Worm (Caenorhabditis elegans) whole organism, late embryonic: ENCODE measurements around the gene ttr-15.

Experiments
- ceh-22 ChIP-seq: sonication (generic microtip); optimal IDR thresholded peaks from 2 replicates; lab custom pipeline; 2017; ENCODE audit warnings: missing biosample characterization, missing genetic modification characterization
- ceh-48 ChIP-seq: sonication (generic microtip); optimal IDR thresholded peaks from 2 replicates; lab custom pipeline; 2016; ENCODE audit warnings: missing genetic modification characterization, inconsistent platforms, missing compliant biosample characterization
- elt-2 ChIP-seq: sonication (generic microtip); optimal IDR thresholded peaks from 2 replicates; lab custom pipeline; 2016; ENCODE audit warnings: missing genetic modification reagents, missing genetic modification characterization, missing compliant biosample characterization
- hlh-8 ChIP-seq: sonication (generic microtip); optimal IDR thresholded peaks from 2 replicates; lab custom pipeline; 2016; ENCODE audit warnings: missing genotype, missing genetic modification characterization, missing compliant biosample characterization
- nhr-232 ChIP-seq: sonication (generic microtip); optimal IDR thresholded peaks from 2 replicates; lab custom pipeline; 2016; ENCODE audit warnings: missing genetic modification characterization, missing compliant biosample characterization
- pha-4 ChIP-seq: fragments of 150-350 bp; optimal IDR thresholded peaks from 2 replicates; lab custom pipeline; 2018; ENCODE audit warnings: missing biosample characterization, missing genetic modification reagents, missing genetic modification characterization
- sdc-2 ChIP-seq: sonication (generic microtip); optimal IDR thresholded peaks from 2 replicates; lab custom pipeline; 2016; ENCODE audit warnings: missing genotype, missing genetic modification characterization, missing compliant biosample characterization
- sox-2 ChIP-seq: fragments of 200-800 bp; sonication (Bioruptor generic); IDR thresholded peaks from 2 replicates; pipeline ENCODE4 v1.3.6; 2022; ENCODE audit warnings: missing genetic modification reagents, missing genetic modification characterization, missing compliant biosample characterization

DNA sequence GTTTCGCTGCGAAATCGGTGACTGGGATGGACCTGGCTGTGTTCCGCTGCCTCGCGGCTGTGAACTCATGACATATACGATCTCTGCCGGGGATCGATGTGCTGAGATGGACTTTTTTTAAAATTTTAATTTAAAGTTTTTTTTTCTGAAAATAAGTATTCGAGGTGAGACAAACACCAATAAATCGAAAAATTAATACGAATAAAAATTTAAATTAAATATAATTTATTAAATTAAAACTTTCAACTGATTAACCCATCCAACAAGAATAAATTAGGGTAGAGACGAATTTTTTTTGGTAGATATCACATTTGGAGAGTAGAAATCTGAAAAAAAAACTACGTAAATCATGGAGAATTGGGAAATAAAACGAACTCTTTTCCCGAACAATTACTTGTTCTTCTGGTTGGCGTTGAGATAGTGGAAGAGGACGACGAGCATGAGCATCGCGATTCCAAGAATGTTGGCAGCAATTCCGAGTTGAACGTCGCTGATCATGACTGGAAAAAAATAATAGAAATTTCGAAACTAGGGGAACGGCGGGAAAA lies 19.5 kb upstream of the ttr-15 start, which contains the start of the genes unc-50 and ostf-4:
- no peak for TF ChIP-seq hlh-8
- no peak for TF ChIP-seq pha-4 (tag; lab: Kevin White, UChicago)
- TF ChIP-seq ceh-22: no peak
- no peak for TF ChIP-seq nhr-232 (tag; lab: Kevin White, UChicago)
- TF ChIP-seq sox-2 (GFP tag; lab: Robert Waterston, UW): no peak
- no peak for TF ChIP-seq elt-2 (tag; lab: Kevin White, UChicago)
- no peak for TF ChIP-seq sdc-2 (tag; lab: Kevin White, UChicago)
- no peak for TF ChIP-seq ceh-48 (tag; lab: Kevin White, UChicago)
